Fruit fly (Drosophila melanogaster) whole organism, wandering third instar larva: ENCODE measurements around the gene Prosalpha6.

ENCODE experiments used
- Myc ChIP-seq: fragments of >200 bp; optimal IDR thresholded peaks from 2 replicates; lab custom pipeline; 2017
- Rel ChIP-seq, 2 experiments: fragments of 200-800 bp; sonication (Bioruptor generic) in 1 of 2; optimal IDR thresholded peaks; 2 replicates in 1 of 2; 3 replicates in 1 of 2; lab custom pipeline; 2016 to 2019; ENCODE audit warnings: mild to moderate bottlenecking in 2 of 2, missing biosample characterization in 2 of 2, missing genetic modification characterization in 2 of 2, moderate library complexity in 1 of 2
- foxo ChIP-seq, 2 experiments: fragments of 200-800 bp; sonication (Bioruptor generic); optimal IDR thresholded peaks; 2 replicates in 1 of 2; 3 replicates in 1 of 2; lab custom pipeline; 2016 to 2017; ENCODE audit warnings: missing biosample characterization in 2 of 2, missing genetic modification characterization in 2 of 2
- h ChIP-seq: fragments of 200-800 bp; sonication (Bioruptor generic); optimal IDR thresholded peaks from 3 replicates; lab custom pipeline; 2016; ENCODE audit warnings: missing biosample characterization, mild to moderate bottlenecking, missing genetic modification characterization
- sage ChIP-seq: fragments of 200-800 bp; sonication (Bioruptor generic); optimal IDR thresholded peaks from 2 replicates; lab custom pipeline; 2016; ENCODE audit warnings: missing biosample characterization, mild to moderate bottlenecking, missing genetic modification characterization

The Prosalpha6 gene

dm6 chr2L:10268688-10269087, 47.5 kb downstream of the Prosalpha6 start, which contains the start of gene CG4957:
TSS of gene CG4957 (plus strand) at chr2L:10268872.
- TF ChIP-seq Myc (lab: Kevin White, UChicago) (peak; percentile 26), Rel (GFP tag; optimal IDR thresholded peaks at IDR 0.05; lab: Kevin White, UChicago) (no peak), Rel (tag; optimal IDR thresholded peaks at IDR 0.05; lab: Kevin White, UChicago) (no peak)

DNA sequence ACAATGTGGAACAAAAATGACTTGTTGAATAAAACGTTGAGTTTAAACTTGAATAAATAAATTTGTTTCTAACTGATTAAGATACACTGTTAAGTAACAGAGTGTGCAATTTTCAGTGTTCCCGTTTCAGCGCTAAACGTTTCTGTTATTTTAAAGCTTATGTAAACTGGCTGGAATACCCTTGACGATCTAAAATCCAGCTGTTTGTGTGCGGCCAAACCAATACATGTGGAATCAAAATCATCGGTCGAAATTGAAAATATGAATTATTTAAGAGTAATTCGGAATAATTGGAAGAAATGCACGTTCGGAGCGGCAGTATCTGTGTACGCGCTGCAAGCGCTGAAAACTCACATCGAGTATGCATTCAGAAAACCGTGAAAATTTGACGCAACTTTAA, 48.7 kb downstream of the Prosalpha6 start, which contains the start of gene Mulk:
Gene Mulk, plus strand, starts transcription at position 198 of the 400 bp plus-strand sequence.
- no peak for TF ChIP-seq h (GFP tag; lab: Kevin White, UChicago)
- TF ChIP-seq sage (GFP tag; lab: Kevin White, UChicago): peak; percentile 67
- TF ChIP-seq foxo (GFP tag; optimal IDR thresholded peaks at IDR 0.05; lab: Kevin White, UChicago): peak in 1 of 2 experiments; percentile 50
